Fruit fly (Drosophila melanogaster) whole organism, pupa: Measurements from ENCODE around the gene CG46339.

Experiments
- CG14655 ChIP-seq: fragments of 200-800 bp; sonication (Bioruptor generic); optimal IDR thresholded peaks from 3 replicates; lab custom pipeline; 2017; ENCODE audit warnings: mild to moderate bottlenecking, missing biosample characterization, missing genetic modification reagents, missing genetic modification characterization
- CG32121 ChIP-seq: fragments of 200-800 bp; sonication (Bioruptor generic); IDR thresholded peaks from 2 replicates; pipeline ENCODE4 v1.3.6; 2022; ENCODE audit warnings: missing biosample characterization, missing genetic modification characterization
- CG34367 ChIP-seq: fragments of 200-800 bp; sonication (Bioruptor generic); optimal IDR thresholded peaks from 2 replicates; lab custom pipeline; 2018; ENCODE audit warnings: missing biosample characterization, mild to moderate bottlenecking, missing genetic modification characterization
- CG9948 ChIP-seq: fragments of 200-800 bp; sonication (Bioruptor generic); optimal IDR thresholded peaks from 2 replicates; lab custom pipeline; 2018; ENCODE audit warnings: missing biosample characterization, mild to moderate bottlenecking, missing genetic modification characterization, moderate library complexity
- D1 ChIP-seq: fragments of 200-800 bp; sonication (Bioruptor generic); optimal IDR thresholded peaks from 2 replicates; lab custom pipeline; 2018; ENCODE audit warnings: missing biosample characterization, mild to moderate bottlenecking, missing genetic modification characterization, moderate library complexity
- EcR ChIP-seq: fragments of 200-800 bp; sonication (Bioruptor generic); optimal IDR thresholded peaks from 3 replicates; lab custom pipeline; 2019; ENCODE audit warnings: missing biosample characterization, missing genetic modification characterization, mild to moderate bottlenecking, moderate library complexity, missing genetic modification reagents
- Pif1A ChIP-seq: fragments of 200-800 bp; sonication (Bioruptor generic); optimal IDR thresholded peaks from 3 replicates; lab custom pipeline; 2016; ENCODE audit warnings: missing biosample characterization, missing genetic modification characterization
- Pif1B ChIP-seq: fragments of 200-800 bp; sonication (Bioruptor generic); optimal IDR thresholded peaks from 3 replicates; lab custom pipeline; 2016; ENCODE audit warnings: missing biosample characterization, missing genetic modification characterization
- gl ChIP-seq: fragments of 200-800 bp; sonication (Bioruptor generic); optimal IDR thresholded peaks from 2 replicates; lab custom pipeline; 2018; ENCODE audit warnings: missing biosample characterization, mild to moderate bottlenecking, missing genetic modification characterization
- rn ChIP-seq: fragments of 200-800 bp; sonication (Bioruptor generic); IDR thresholded peaks from 2 replicates; pipeline ENCODE4 v1.3.6; 2022; ENCODE audit warnings: missing biosample characterization, missing genetic modification characterization

DNA sequence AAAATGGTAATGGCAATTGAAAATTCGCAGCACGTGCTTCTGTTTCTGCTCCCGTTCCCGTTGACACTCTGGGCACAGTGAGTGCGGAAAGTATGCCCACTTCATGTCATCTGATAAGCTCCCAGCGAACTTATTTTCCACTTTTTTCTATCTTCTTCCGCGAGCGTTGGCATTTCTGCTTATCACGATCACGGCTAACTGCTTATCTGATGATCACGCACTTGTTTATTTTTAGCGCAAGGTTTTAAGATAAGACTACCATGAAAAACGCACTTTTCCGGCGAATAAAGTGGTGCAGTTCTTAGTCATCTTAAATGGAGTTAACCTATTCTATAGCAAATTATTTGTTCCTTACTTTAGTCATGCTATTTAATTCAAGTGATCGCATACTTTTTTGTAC, 21.9 kb downstream of the CG46339 start:
- TF ChIP-seq CG9948 (tag; lab: Kevin White, UChicago) (peak; percentile 37), CG34367 (tag; lab: Kevin White, UChicago) (no peak), gl (tag; lab: Kevin White, UChicago) (no peak), CG14655 (GFP tag; lab: Kevin White, UChicago) (peak; percentile 76), Pif1B (GFP tag; lab: Kevin White, UChicago) (no peak), EcR (GFP tag; lab: Kevin White, UChicago) (no peak), CG32121 (GFP tag; lab: Robert Waterston, UW) (no peak), Pif1A (GFP tag; lab: Kevin White, UChicago) (peak; percentile 47), rn (GFP tag; lab: Robert Waterston, UW) (no peak), D1 (tag; lab: Kevin White, UChicago) (no peak)
